Worm (Caenorhabditis elegans) whole organism, L1 larva: Measurements from ENCODE around the gene nhr-56.
A peak's percentile ranks its signal among the peaks of the same experiment; 100 is the strongest.

Source experiments
- C04F5.9 ChIP-seq: sonication (generic microtip); optimal IDR thresholded peaks from 2 replicates; lab custom pipeline; 2016; ENCODE audit warnings: missing genetic modification characterization, missing compliant biosample characterization
- C16A3.4 ChIP-seq: fragments of 150-350 bp; optimal IDR thresholded peaks from 2 replicates; lab custom pipeline; 2014; ENCODE audit warnings: missing biosample characterization, missing genetic modification characterization
- C34B4.2 ChIP-seq: sonication (generic microtip); optimal IDR thresholded peaks from 2 replicates; lab custom pipeline; 2017; ENCODE audit warnings: mild to moderate bottlenecking, missing genetic modification characterization, missing compliant biosample characterization
- F16B12.6 ChIP-seq: fragments of 150-350 bp; optimal IDR thresholded peaks from 2 replicates; lab custom pipeline; 2014; ENCODE audit warnings: missing biosample characterization, missing genetic modification characterization
- Y116A8C.19 ChIP-seq: sonication (generic microtip); optimal IDR thresholded peaks from 2 replicates; lab custom pipeline; 2016; ENCODE audit warnings: missing compliant biosample characterization, missing genetic modification characterization, borderline replicate concordance
- aha-1 ChIP-seq: fragments of 150-350 bp; optimal IDR thresholded peaks from 2 replicates; lab custom pipeline; 2014; ENCODE audit warnings: missing biosample characterization, missing genetic modification characterization
- alr-1 ChIP-seq: fragments of 200-800 bp; sonication (Bioruptor generic); optimal IDR thresholded peaks from 2 replicates; lab custom pipeline; 2018; ENCODE audit warnings: borderline replicate concordance, mild to moderate bottlenecking, missing genetic modification characterization, missing compliant biosample characterization
- aly-2 ChIP-seq: fragments of 150-350 bp; optimal IDR thresholded peaks from 2 replicates; lab custom pipeline; 2014; ENCODE audit warnings: missing biosample characterization, missing genetic modification characterization
- ama-1 ChIP-seq: fragments of 150-350 bp; optimal IDR thresholded peaks from 2 replicates; lab custom pipeline; 2014
- blmp-1 ChIP-seq: fragments of 150-350 bp; optimal IDR thresholded peaks from 2 replicates; lab custom pipeline; 2014; ENCODE audit warnings: missing biosample characterization, missing genetic modification characterization
- ceh-63 ChIP-seq: fragments of 200-800 bp; sonication (Bioruptor generic); optimal IDR thresholded peaks from 2 replicates; lab custom pipeline; 2018; ENCODE audit warnings: mild to moderate bottlenecking, missing genetic modification characterization, missing compliant biosample characterization
- ceh-8 ChIP-seq: fragments of 200-800 bp; sonication (Bioruptor generic); optimal IDR thresholded peaks from 2 replicates; lab custom pipeline; 2018; ENCODE audit warnings: mild to moderate bottlenecking, missing genetic modification characterization, moderate library complexity, missing compliant biosample characterization
- ceh-82 ChIP-seq, 3 experiments: fragments of 150-350 bp in 1 of 3; sonication (generic microtip) in 2 of 3; optimal IDR thresholded peaks; 2 replicates each; lab custom pipeline; 2014 to 2017; ENCODE audit warnings: missing biosample characterization in 3 of 3, missing genetic modification characterization in 3 of 3
- ceh-88 ChIP-seq: fragments of 200-800 bp; sonication (Bioruptor generic); IDR thresholded peaks from 2 replicates; pipeline ENCODE4 v1.3.6; 2022; ENCODE audit warnings: missing genetic modification characterization, missing compliant biosample characterization
- ces-1 ChIP-seq: fragments of 150-350 bp; optimal IDR thresholded peaks from 2 replicates; lab custom pipeline; 2014; ENCODE audit warnings: missing biosample characterization, missing genetic modification reagents, missing genetic modification characterization
- dsc-1 ChIP-seq: sonication (generic microtip); optimal IDR thresholded peaks from 2 replicates; lab custom pipeline; 2016; ENCODE audit warnings: mild to moderate bottlenecking, missing genetic modification characterization, missing compliant biosample characterization
- efl-3 ChIP-seq: fragments of 200-800 bp; sonication (Bioruptor generic); optimal IDR thresholded peaks from 2 replicates; lab custom pipeline; 2018; ENCODE audit warnings: mild to moderate bottlenecking, missing genetic modification characterization, missing compliant biosample characterization
- egl-13 ChIP-seq: sonication (generic microtip); optimal IDR thresholded peaks from 2 replicates; lab custom pipeline; 2016; ENCODE audit warnings: missing genotype, missing genetic modification reagents, missing genetic modification characterization, missing compliant biosample characterization
- elt-2 ChIP-seq: sonication (generic microtip); optimal IDR thresholded peaks from 2 replicates; lab custom pipeline; 2016; ENCODE audit warnings: missing genetic modification characterization, mild to moderate bottlenecking, inconsistent platforms, missing compliant biosample characterization, missing genetic modification reagents
- elt-3 ChIP-seq, 6 experiments: fragments of 150-350 bp in 1 of 6; sonication (generic microtip); optimal IDR thresholded peaks; 2 replicates each; lab custom pipeline; 2017 to 2018; ENCODE audit warnings: missing biosample characterization in 6 of 6, missing genetic modification characterization in 6 of 6, inconsistent platforms in 1 of 6
- ets-5 ChIP-seq: fragments of 200-800 bp; sonication (Bioruptor generic); IDR thresholded peaks from 2 replicates; pipeline ENCODE4 v1.3.6; 2022; ENCODE audit warnings: missing genetic modification characterization, missing compliant biosample characterization
- fkh-10 ChIP-seq: sonication (generic microtip); optimal IDR thresholded peaks from 2 replicates; lab custom pipeline; 2017; ENCODE audit warnings: missing biosample characterization, missing genetic modification reagents, missing genetic modification characterization
- fkh-4 ChIP-seq: sonication (generic microtip); optimal IDR thresholded peaks from 2 replicates; lab custom pipeline; 2016; ENCODE audit warnings: missing compliant biosample characterization, missing genetic modification characterization, borderline replicate concordance
- fos-1 ChIP-seq: fragments of 150-350 bp; optimal IDR thresholded peaks from 2 replicates; lab custom pipeline; 2014; ENCODE audit warnings: missing biosample characterization, missing genetic modification characterization
- hlh-17 ChIP-seq: fragments of 200-800 bp; sonication (Bioruptor generic); optimal IDR thresholded peaks from 2 replicates; lab custom pipeline; 2018; ENCODE audit warnings: missing genetic modification characterization, mild to moderate bottlenecking, missing compliant biosample characterization, moderate library complexity, borderline replicate concordance
- hlh-4 ChIP-seq: sonication (generic microtip); optimal IDR thresholded peaks from 2 replicates; lab custom pipeline; 2016; ENCODE audit warnings: mild to moderate bottlenecking, missing genetic modification characterization, missing compliant biosample characterization
- hpl-2 ChIP-seq: fragments of 150-350 bp; optimal IDR thresholded peaks from 2 replicates; lab custom pipeline; 2014; ENCODE audit warnings: missing biosample characterization, missing genetic modification reagents, missing genetic modification characterization
- irx-1 ChIP-seq: sonication (generic microtip); optimal IDR thresholded peaks from 2 replicates; lab custom pipeline; 2016; ENCODE audit warnings: missing genetic modification characterization, missing compliant biosample characterization
- isw-1 ChIP-seq: fragments of 200-800 bp; sonication (Bioruptor generic); IDR thresholded peaks from 2 replicates; pipeline ENCODE4 v1.3.6; 2022; ENCODE audit warnings: missing genetic modification characterization, missing compliant biosample characterization
- lin-13 ChIP-seq: fragments of 150-350 bp; optimal IDR thresholded peaks from 2 replicates; lab custom pipeline; 2014; ENCODE audit warnings: missing biosample characterization, missing genetic modification reagents, missing genetic modification characterization
- lin-15B ChIP-seq: fragments of 150-350 bp; sonication (generic microtip); optimal IDR thresholded peaks from 3 replicates; lab custom pipeline; 2014; ENCODE audit warnings: missing biosample characterization, missing genetic modification characterization
- lin-35 ChIP-seq, 2 experiments: fragments of 150-350 bp; optimal IDR thresholded peaks; 2 replicates each; lab custom pipeline; 2014; ENCODE audit warnings: missing biosample characterization in 2 of 2, missing genetic modification characterization in 2 of 2, missing genetic modification reagents in 2 of 2
- lin-39 ChIP-seq: fragments of 150-350 bp; optimal IDR thresholded peaks from 2 replicates; lab custom pipeline; 2014; ENCODE audit warnings: missing biosample characterization, missing genetic modification reagents, missing genetic modification characterization
- lir-3 ChIP-seq: sonication (generic microtip); optimal IDR thresholded peaks from 2 replicates; lab custom pipeline; 2016; ENCODE audit warnings: mild to moderate bottlenecking, missing genetic modification characterization, moderate library complexity, missing compliant biosample characterization; ENCODE audit not compliant: poor library complexity
- mab-9 ChIP-seq: fragments of 200-800 bp; sonication (Bioruptor generic); IDR thresholded peaks from 2 replicates; pipeline ENCODE4 v1.3.6; 2022; ENCODE audit warnings: missing genetic modification reagents, missing genetic modification characterization, missing compliant biosample characterization
- mdl-1 ChIP-seq, 2 experiments: fragments of 150-350 bp; optimal IDR thresholded peaks; 2 replicates each; lab custom pipeline; 2014 to 2017; ENCODE audit warnings: missing biosample characterization in 2 of 2, missing genetic modification characterization in 2 of 2, inconsistent platforms in 1 of 2
- nhr-12 ChIP-seq: sonication (generic microtip); optimal IDR thresholded peaks from 2 replicates; lab custom pipeline; 2017; ENCODE audit warnings: missing biosample characterization, missing genetic modification characterization
- nhr-20 ChIP-seq: sonication (generic microtip); optimal IDR thresholded peaks from 2 replicates; lab custom pipeline; 2016; ENCODE audit warnings: mild to moderate bottlenecking, missing genetic modification characterization, missing compliant biosample characterization
- nhr-28 ChIP-seq: fragments of 150-350 bp; optimal IDR thresholded peaks from 2 replicates; lab custom pipeline; 2014; ENCODE audit warnings: missing biosample characterization, missing genetic modification characterization
- nhr-47 ChIP-seq: sonication (generic microtip); optimal IDR thresholded peaks from 2 replicates; lab custom pipeline; 2016; ENCODE audit warnings: mild to moderate bottlenecking, missing genetic modification characterization, moderate library complexity, missing compliant biosample characterization
- nhr-76 ChIP-seq: sonication (generic microtip); optimal IDR thresholded peaks from 2 replicates; lab custom pipeline; 2017; ENCODE audit warnings: missing biosample characterization, missing genetic modification characterization
- nhr-90 ChIP-seq: sonication (generic microtip); optimal IDR thresholded peaks from 2 replicates; lab custom pipeline; 2016; ENCODE audit warnings: mild to moderate bottlenecking, missing genetic modification characterization, missing compliant biosample characterization; ENCODE audit not compliant: poor library complexity
- pax-3 ChIP-seq: fragments of 200-800 bp; sonication (Bioruptor generic); optimal IDR thresholded peaks from 2 replicates; lab custom pipeline; 2018; ENCODE audit warnings: mild to moderate bottlenecking, missing genetic modification characterization, moderate library complexity, missing compliant biosample characterization
- rnt-1 ChIP-seq: sonication (generic microtip); optimal IDR thresholded peaks from 2 replicates; lab custom pipeline; 2016; ENCODE audit warnings: mild to moderate bottlenecking, missing genetic modification characterization, moderate library complexity, missing compliant biosample characterization
- skn-1 ChIP-seq: fragments of 150-350 bp; optimal IDR thresholded peaks from 2 replicates; lab custom pipeline; 2014; ENCODE audit warnings: missing biosample characterization, missing genetic modification characterization
- sox-4 ChIP-seq: sonication (generic microtip); optimal IDR thresholded peaks from 2 replicates; lab custom pipeline; 2016; ENCODE audit warnings: missing genetic modification characterization, missing compliant biosample characterization
- sptf-1 ChIP-seq: fragments of 150-350 bp; optimal IDR thresholded peaks from 2 replicates; lab custom pipeline; 2014; ENCODE audit warnings: missing biosample characterization, missing genetic modification characterization
- tlp-1 ChIP-seq: fragments of 150-350 bp; optimal IDR thresholded peaks from 2 replicates; lab custom pipeline; 2014; ENCODE audit warnings: missing biosample characterization, missing genetic modification characterization
- unc-62 ChIP-seq: fragments of 150-350 bp; optimal IDR thresholded peaks from 2 replicates; lab custom pipeline; 2014; ENCODE audit warnings: missing biosample characterization, missing genetic modification reagents, missing genetic modification characterization
- unc-86 ChIP-seq: sonication (generic microtip); optimal IDR thresholded peaks from 2 replicates; lab custom pipeline; 2016; ENCODE audit warnings: missing genetic modification characterization, missing compliant biosample characterization
- unc-98 ChIP-seq: fragments of 200-800 bp; sonication (Bioruptor generic); IDR thresholded peaks from 2 replicates; pipeline ENCODE4 v1.3.6; 2022; ENCODE audit warnings: missing genetic modification characterization, missing compliant biosample characterization
- xbp-1 ChIP-seq: sonication (generic microtip); optimal IDR thresholded peaks from 2 replicates; lab custom pipeline; 2016; ENCODE audit warnings: missing genetic modification characterization, missing compliant biosample characterization
- zag-1 ChIP-seq: fragments of 150-350 bp; optimal IDR thresholded peaks from 2 replicates; lab custom pipeline; 2014; ENCODE audit warnings: missing biosample characterization, missing genetic modification characterization
- zip-4 ChIP-seq: fragments of 200-800 bp; sonication (Bioruptor generic); optimal IDR thresholded peaks from 2 replicates; lab custom pipeline; 2018; ENCODE audit warnings: mild to moderate bottlenecking, missing genetic modification characterization, moderate library complexity, missing compliant biosample characterization

nhr-56 gene

ce11 chrV:2192117-2192516 lies 26.7 kb upstream of the nhr-56 start, which contains the start of gene nhr-13:
TSS of gene nhr-13 (plus strand) at chrV:2192485.
- no peak for TF ChIP-seq unc-98
- no peak for TF ChIP-seq fkh-4 (tag; lab: Kevin White, UChicago)
- no peak for TF ChIP-seq fos-1 (tag; lab: Kevin White, UChicago)
- no peak for TF ChIP-seq fkh-10 (GFP tag; lab: Kevin White, UChicago)
- no peak for TF ChIP-seq ceh-63 (GFP tag; lab: Kevin White, UChicago)
- no peak for TF ChIP-seq sptf-1
- no peak for TF ChIP-seq lir-3 (tag; lab: Kevin White, UChicago)
- peak in 1 of 2 experiments; percentile 43 for TF ChIP-seq mdl-1 (tag; optimal IDR thresholded peaks at IDR 0.05; lab: Kevin White, UChicago)
- TF ChIP-seq egl-13 (tag; lab: Kevin White, UChicago), result no peak
- no peak for TF ChIP-seq zag-1 (tag; lab: Kevin White, UChicago)
- no peak for TF ChIP-seq elt-3 (tag; optimal IDR thresholded peaks at IDR 0.05; lab: Kevin White, UChicago)
- no peak for TF ChIP-seq nhr-47 (tag; lab: Kevin White, UChicago)
- peak; percentile 50 for TF ChIP-seq elt-2 (tag; lab: Kevin White, UChicago)
- TF ChIP-seq lin-13 (GFP tag; lab: Kevin White, UChicago), result no peak
- TF ChIP-seq ama-1, result no peak
- TF ChIP-seq nhr-20 (tag; lab: Kevin White, UChicago), result peak; percentile 85
- TF ChIP-seq irx-1 (tag; lab: Kevin White, UChicago), result no peak
- TF ChIP-seq unc-62, result no peak
- TF ChIP-seq Y116A8C.19 (tag; lab: Kevin White, UChicago), result no peak
- TF ChIP-seq sox-4, result no peak
- TF ChIP-seq zip-4 (GFP tag; lab: Kevin White, UChicago), result no peak
- no peak for TF ChIP-seq ceh-8
- no peak for TF ChIP-seq hpl-2 (GFP tag; lab: Kevin White, UChicago)
- TF ChIP-seq pax-3 (tag; lab: Kevin White, UChicago), result no peak
- no peak for TF ChIP-seq tlp-1 (tag; lab: Kevin White, UChicago)
- TF ChIP-seq nhr-90 (tag; lab: Kevin White, UChicago), result peak; percentile 17
- no peak for TF ChIP-seq aly-2 (tag; lab: Kevin White, UChicago)
- no peak for TF ChIP-seq aha-1
- TF ChIP-seq isw-1 (GFP tag; lab: Robert Waterston, UW), result no peak
- no peak for TF ChIP-seq ceh-88
- TF ChIP-seq skn-1 (tag; lab: Kevin White, UChicago), result no peak
- TF ChIP-seq dsc-1, result peak; percentile 64
- no peak for TF ChIP-seq nhr-76 (tag; lab: Kevin White, UChicago)
- no peak for TF ChIP-seq unc-86 (tag; lab: Kevin White, UChicago)
- TF ChIP-seq F16B12.6 (tag; lab: Kevin White, UChicago), result no peak
- peak; percentile 18 for TF ChIP-seq rnt-1
- TF ChIP-seq blmp-1 (tag; lab: Kevin White, UChicago), result no peak
- TF ChIP-seq hlh-17, result no peak
- TF ChIP-seq lin-35 (GFP tag; optimal IDR thresholded peaks at IDR 0.05; lab: Kevin White, UChicago), result peak in 1 of 2 experiments; percentile 36
- no peak for TF ChIP-seq efl-3 (GFP tag; lab: Kevin White, UChicago)
- TF ChIP-seq ceh-82 (tag; optimal IDR thresholded peaks at IDR 0.05; lab: Kevin White, UChicago), result no peak
- no peak for TF ChIP-seq lin-15B
- no peak for TF ChIP-seq nhr-28 (tag; lab: Kevin White, UChicago)
- TF ChIP-seq nhr-12, result no peak
- TF ChIP-seq ces-1, result no peak
- TF ChIP-seq hlh-4, result no peak
- TF ChIP-seq lin-39, result no peak
- TF ChIP-seq C04F5.9 (tag; lab: Kevin White, UChicago), result no peak
- TF ChIP-seq xbp-1 (tag; lab: Kevin White, UChicago), result no peak
- TF ChIP-seq C16A3.4 (tag; lab: Kevin White, UChicago), result no peak
- TF ChIP-seq ets-5 (GFP tag; lab: Robert Waterston, UW), result no peak
- TF ChIP-seq C34B4.2 (tag; lab: Kevin White, UChicago), result no peak
- TF ChIP-seq mab-9 (GFP tag; lab: Robert Waterston, UW), result no peak
- TF ChIP-seq alr-1 (tag; lab: Kevin White, UChicago), result no peak
